Worm (Caenorhabditis elegans) whole organism, L1 larva: ENCODE results near the gene daf-18.

Experiments
- Y116A8C.19 ChIP-seq: sonication (generic microtip); optimal IDR thresholded peaks from 2 replicates; lab custom pipeline; 2016; ENCODE audit warnings: missing compliant biosample characterization, missing genetic modification characterization, borderline replicate concordance
- elt-2 ChIP-seq: sonication (generic microtip); optimal IDR thresholded peaks from 2 replicates; lab custom pipeline; 2016; ENCODE audit warnings: missing genetic modification characterization, mild to moderate bottlenecking, inconsistent platforms, missing compliant biosample characterization, missing genetic modification reagents
- elt-3 ChIP-seq, 6 experiments: fragments of 150-350 bp in 1 of 6; sonication (generic microtip); optimal IDR thresholded peaks; 2 replicates each; lab custom pipeline; 2017 to 2018; ENCODE audit warnings: missing biosample characterization in 6 of 6, missing genetic modification characterization in 6 of 6, inconsistent platforms in 1 of 6
- fos-1 ChIP-seq: fragments of 150-350 bp; optimal IDR thresholded peaks from 2 replicates; lab custom pipeline; 2014; ENCODE audit warnings: missing biosample characterization, missing genetic modification characterization
- hlh-17 ChIP-seq: fragments of 200-800 bp; sonication (Bioruptor generic); optimal IDR thresholded peaks from 2 replicates; lab custom pipeline; 2018; ENCODE audit warnings: missing genetic modification characterization, mild to moderate bottlenecking, missing compliant biosample characterization, moderate library complexity, borderline replicate concordance
- lin-39 ChIP-seq: fragments of 150-350 bp; optimal IDR thresholded peaks from 2 replicates; lab custom pipeline; 2014; ENCODE audit warnings: missing biosample characterization, missing genetic modification reagents, missing genetic modification characterization
- mdl-1 ChIP-seq, 2 experiments: fragments of 150-350 bp; optimal IDR thresholded peaks; 2 replicates each; lab custom pipeline; 2014 to 2017; ENCODE audit warnings: missing biosample characterization in 2 of 2, missing genetic modification characterization in 2 of 2, inconsistent platforms in 1 of 2
- nhr-28 ChIP-seq: fragments of 150-350 bp; optimal IDR thresholded peaks from 2 replicates; lab custom pipeline; 2014; ENCODE audit warnings: missing biosample characterization, missing genetic modification characterization
- nhr-77 ChIP-seq: fragments of 150-350 bp; optimal IDR thresholded peaks from 2 replicates; lab custom pipeline; 2014; ENCODE audit warnings: missing biosample characterization, missing genetic modification characterization
- tbx-2 ChIP-seq: sonication (generic microtip); optimal IDR thresholded peaks from 2 replicates; lab custom pipeline; 2016; ENCODE audit warnings: missing genetic modification characterization, missing compliant biosample characterization
- unc-62 ChIP-seq: fragments of 150-350 bp; optimal IDR thresholded peaks from 2 replicates; lab custom pipeline; 2014; ENCODE audit warnings: missing biosample characterization, missing genetic modification reagents, missing genetic modification characterization
- vab-15 ChIP-seq: sonication (generic microtip); optimal IDR thresholded peaks from 2 replicates; lab custom pipeline; 2017; ENCODE audit warnings: missing genotype, mild to moderate bottlenecking, missing genetic modification characterization, missing compliant biosample characterization
- xbp-1 ChIP-seq: sonication (generic microtip); optimal IDR thresholded peaks from 2 replicates; lab custom pipeline; 2016; ENCODE audit warnings: missing genetic modification characterization, missing compliant biosample characterization
- ztf-11 ChIP-seq, 2 experiments: sonication (generic microtip); optimal IDR thresholded peaks; 2 replicates each; lab custom pipeline; 2016 to 2017; ENCODE audit warnings: missing genetic modification characterization in 2 of 2, missing biosample characterization in 1 of 2, missing compliant biosample characterization in 1 of 2

DNA sequence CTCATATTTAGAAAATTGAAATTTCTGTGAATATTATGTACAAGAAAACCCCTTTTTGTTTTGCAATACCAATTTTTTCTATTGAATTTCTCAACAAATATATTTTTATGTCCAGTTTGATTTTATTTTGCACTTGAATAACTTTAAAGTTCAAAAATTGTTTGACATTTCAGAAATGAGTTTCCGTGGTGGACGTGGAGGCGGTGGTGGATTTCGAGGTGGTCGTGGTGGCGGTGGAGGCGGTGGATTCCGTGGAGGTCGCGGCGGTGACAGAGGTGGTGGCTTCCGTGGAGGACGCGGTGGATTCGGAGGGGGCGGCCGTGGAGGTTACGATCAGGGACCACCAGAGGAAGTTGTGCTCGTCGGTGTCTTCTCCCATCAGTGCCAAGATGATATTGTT, 1.0 kb upstream of the daf-18 start, which contains the start of gene garr-1:
- no peak for TF ChIP-seq elt-2
- no peak for TF ChIP-seq tbx-2 (tag; lab: Kevin White, UChicago)
- TF ChIP-seq vab-15 (tag; lab: Kevin White, UChicago), result no peak
- no peak for TF ChIP-seq mdl-1 (tag; optimal IDR thresholded peaks at IDR 0.05; lab: Kevin White, UChicago)
- no peak for TF ChIP-seq lin-39 (tag; lab: Kevin White, UChicago)
- no peak for TF ChIP-seq nhr-28 (tag; lab: Kevin White, UChicago)
- no peak for TF ChIP-seq Y116A8C.19 (tag; lab: Kevin White, UChicago)
- no peak for TF ChIP-seq fos-1
- TF ChIP-seq nhr-77 (tag; lab: Kevin White, UChicago), result no peak
- no peak for TF ChIP-seq xbp-1 (tag; lab: Kevin White, UChicago)
- no peak for TF ChIP-seq unc-62 (GFP tag; lab: Kevin White, UChicago)
- no peak for TF ChIP-seq ztf-11 (tag; optimal IDR thresholded peaks at IDR 0.05; lab: Kevin White, UChicago)
- TF ChIP-seq hlh-17, result no peak
- TF ChIP-seq elt-3 (tag; optimal IDR thresholded peaks at IDR 0.05; lab: Kevin White, UChicago), result no peak
